Worm (Caenorhabditis elegans): Measurements from ENCODE around the gene unc-36.

Gene unc-36

DNA sequence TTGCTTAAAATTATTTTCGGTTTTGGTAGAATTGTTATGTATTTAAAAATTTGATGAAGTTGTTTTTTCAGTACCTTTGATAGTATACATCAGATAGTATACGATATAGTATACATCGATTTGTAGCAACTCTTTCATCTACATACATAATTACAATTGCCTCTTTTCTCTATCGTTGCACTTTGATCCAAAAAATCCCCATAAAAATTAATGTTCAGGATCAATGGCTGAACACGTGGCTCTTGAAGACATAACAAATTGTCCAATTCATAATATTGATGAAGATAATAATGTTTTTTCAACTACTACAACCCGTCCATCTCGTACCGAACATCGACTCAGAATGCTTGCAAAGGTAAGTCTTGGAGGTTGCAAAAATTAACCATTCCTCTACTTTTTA lies 52.3 kb downstream of the unc-36 start, which contains the start of gene D2007.2:
D2007.2 (plus strand) TSS at position 213 of the 400 bp plus-strand sequence.
- TF ChIP-seq zip-5 (tag; optimal IDR thresholded peaks at IDR 0.05) (no peak), unc-86 (tag; optimal IDR thresholded peaks at IDR 0.05) (no peak), pat-9 (tag; optimal IDR thresholded peaks at IDR 0.05) (no peak), rnt-1 (tag; optimal IDR thresholded peaks at IDR 0.05) (no peak), elt-2 (tag; optimal IDR thresholded peaks at IDR 0.05) (no peak), F13H6.1 (tag; optimal IDR thresholded peaks at IDR 0.05) (no peak), syd-9 (tag; optimal IDR thresholded peaks at IDR 0.05) (no peak), ttx-3 (tag; optimal IDR thresholded peaks at IDR 0.05) (no peak), unc-3 (GFP tag; conservative IDR thresholded peaks at IDR 0.05) (no peak), unc-3 (tag; optimal IDR thresholded peaks at IDR 0.05) (no peak), lim-6 (tag; optimal IDR thresholded peaks at IDR 0.05) (no peak), hlh-30 (tag; optimal IDR thresholded peaks at IDR 0.05; ENCODE audit: insufficient read depth) (no peak), hlh-8 (tag; optimal IDR thresholded peaks at IDR 0.05) (no peak)

DNA sequence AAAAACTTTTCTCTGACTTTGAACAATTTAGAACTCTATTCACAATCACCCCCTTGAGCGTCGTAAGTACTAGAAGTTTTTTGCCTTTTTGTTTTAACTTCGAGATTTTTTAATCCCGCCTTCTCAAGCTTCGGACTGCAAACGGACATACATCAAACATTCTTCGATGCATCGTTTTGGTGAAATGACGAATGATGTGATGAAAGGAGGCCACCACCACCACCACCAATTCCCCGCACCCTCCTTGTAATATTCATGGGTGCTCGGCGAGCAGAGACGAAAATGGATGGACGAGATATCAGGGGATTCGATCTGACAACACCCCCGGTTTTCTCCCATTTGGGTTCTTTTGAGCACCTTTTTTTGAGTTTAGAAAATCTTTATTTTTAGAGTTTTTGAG lies 55.0 kb downstream of the unc-36 start:
- TF ChIP-seq hlh-13 (GFP tag; optimal IDR thresholded peaks at IDR 0.05) (no peak), ceh-24 (tag; optimal IDR thresholded peaks at IDR 0.05) (no peak), ceh-9 (tag; optimal IDR thresholded peaks at IDR 0.05) (no peak), unc-86 (tag; optimal IDR thresholded peaks at IDR 0.05) (no peak), hlh-15 (tag; optimal IDR thresholded peaks at IDR 0.05) (no peak), unc-3 (GFP tag; conservative IDR thresholded peaks at IDR 0.05) (no peak), unc-3 (tag; optimal IDR thresholded peaks at IDR 0.05) (no peak), ama-1 (optimal IDR thresholded peaks at IDR 0.05) (no peak), mec-3 (tag; optimal IDR thresholded peaks at IDR 0.05; ENCODE audit: borderline replicate concordance) (no peak), C08G9.2 (tag; optimal IDR thresholded peaks at IDR 0.05) (no peak), nhr-232 (tag; optimal IDR thresholded peaks at IDR 0.05) (no peak), dve-1 (tag; optimal IDR thresholded peaks at IDR 0.05) (no peak), ztf-16 (tag; optimal IDR thresholded peaks at IDR 0.05) (no peak)

DNA sequence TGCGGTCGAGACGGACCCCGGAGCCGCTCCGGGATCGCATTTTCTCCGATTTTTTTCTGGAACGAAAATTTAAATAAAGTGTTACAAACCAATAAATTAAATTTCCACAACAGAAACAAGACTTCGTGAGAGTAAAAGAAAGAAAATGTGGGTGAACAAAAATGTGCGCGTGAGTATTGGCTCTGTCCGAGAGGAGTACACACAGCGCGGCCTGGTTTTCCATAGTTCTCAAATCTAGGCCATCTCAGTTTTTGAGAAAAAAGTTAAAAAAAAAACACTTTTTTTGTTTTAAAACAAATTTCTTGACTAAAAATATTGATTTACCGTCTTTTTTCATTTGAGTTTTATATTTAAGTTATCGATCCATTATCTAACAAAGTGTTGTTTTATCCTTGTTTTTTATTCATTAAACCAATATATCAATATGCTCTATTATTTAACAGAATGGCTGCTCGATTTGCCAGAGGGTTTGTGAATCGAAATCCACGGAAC lies 56.4 kb downstream of the unc-36 start, which contains the start of the genes C14B9.8 and mrpl-18:
C14B9.8 (minus strand) TSS at position 56 of the 492 bp plus-strand sequence.
mrpl-18 (plus strand) TSS at position 442 of the 492 bp plus-strand sequence.
- no peak for TF ChIP-seq C38D4.7 (GFP tag; optimal IDR thresholded peaks at IDR 0.05)
- no peak for TF ChIP-seq fkh-10 (GFP tag; optimal IDR thresholded peaks at IDR 0.05)
- TF ChIP-seq ceh-14 (tag; optimal IDR thresholded peaks at IDR 0.05): peak; percentile 2
- no peak for TF ChIP-seq elt-4 (tag; optimal IDR thresholded peaks at IDR 0.05)
- peak; percentile 81 for TF ChIP-seq hlh-8 (tag; optimal IDR thresholded peaks at IDR 0.05)
- TF ChIP-seq elt-2 (tag; optimal IDR thresholded peaks at IDR 0.05): peak; percentile 85
- TF ChIP-seq lin-11 (tag; optimal IDR thresholded peaks at IDR 0.05): no peak
- no peak for TF ChIP-seq pha-2 (tag; optimal IDR thresholded peaks at IDR 0.05)
- TF ChIP-seq ref-2 (tag; optimal IDR thresholded peaks at IDR 0.05): peak; percentile 83
- no peak for TF ChIP-seq T23F11.4 (GFP tag; optimal IDR thresholded peaks at IDR 0.05)
- TF ChIP-seq ama-1 (optimal IDR thresholded peaks at IDR 0.05): no peak
- TF ChIP-seq tbx-7 (tag; optimal IDR thresholded peaks at IDR 0.05): peak; percentile 98
- no peak for TF ChIP-seq madf-2 (tag; optimal IDR thresholded peaks at IDR 0.05)
- no peak for TF ChIP-seq K02D7.2 (tag; optimal IDR thresholded peaks at IDR 0.05)
- TF ChIP-seq ceh-30 (tag; optimal IDR thresholded peaks at IDR 0.05): no peak
- no peak for TF ChIP-seq che-1 (tag; optimal IDR thresholded peaks at IDR 0.05)
- no peak for TF ChIP-seq dve-1 (tag; optimal IDR thresholded peaks at IDR 0.05)
- TF ChIP-seq ceh-34 (tag; optimal IDR thresholded peaks at IDR 0.05): no peak
- no peak for TF ChIP-seq ceh-24 (tag; optimal IDR thresholded peaks at IDR 0.05)
- TF ChIP-seq ceh-19 (GFP tag; optimal IDR thresholded peaks at IDR 0.05): no peak
- TF ChIP-seq pag-3 (tag; optimal IDR thresholded peaks at IDR 0.05; ENCODE audit: borderline replicate concordance): no peak
- no peak for TF ChIP-seq K09A11.1 (tag; optimal IDR thresholded peaks at IDR 0.05; ENCODE audit: insufficient read depth)
- peak; percentile 84 for TF ChIP-seq ets-4 (tag; optimal IDR thresholded peaks at IDR 0.05)
- no peak for TF ChIP-seq nfya-1 (tag; optimal IDR thresholded peaks at IDR 0.05)
- peak; percentile 71 for TF ChIP-seq rnt-1 (tag; optimal IDR thresholded peaks at IDR 0.05)
- no peak for TF ChIP-seq sox-2 (GFP tag; IDR thresholded peaks at IDR 0.05)
- TF ChIP-seq ceh-6 (GFP tag; optimal IDR thresholded peaks at IDR 0.05): no peak
- peak; percentile 30 for TF ChIP-seq ztf-16 (tag; optimal IDR thresholded peaks at IDR 0.05)
- peak; percentile 2 for TF ChIP-seq hlh-15 (tag; optimal IDR thresholded peaks at IDR 0.05)
- TF ChIP-seq ceh-22 (tag; optimal IDR thresholded peaks at IDR 0.05): no peak
- TF ChIP-seq tbx-2 (tag; optimal IDR thresholded peaks at IDR 0.05): peak; percentile 95
- TF ChIP-seq npax-4 (tag; optimal IDR thresholded peaks at IDR 0.05): no peak
- TF ChIP-seq eyg-1 (tag; optimal IDR thresholded peaks at IDR 0.05): no peak
- TF ChIP-seq pros-1 (tag; optimal IDR thresholded peaks at IDR 0.05): no peak
- peak; percentile 96 for TF ChIP-seq C08G9.2 (tag; optimal IDR thresholded peaks at IDR 0.05)

All from whole organism, late embryonic.